Worm (Caenorhabditis elegans) whole organism, L2 larva: ENCODE data around the gene T13C5.6.

Experiments used
- R02D3.7 ChIP-seq: fragments of 150-350 bp; optimal IDR thresholded peaks from 2 replicates; lab custom pipeline; 2014; ENCODE audit warnings: missing biosample characterization, missing genetic modification characterization
- blmp-1 ChIP-seq: sonication (generic microtip); optimal IDR thresholded peaks from 2 replicates; lab custom pipeline; 2017; ENCODE audit warnings: missing genetic modification characterization, mild to moderate bottlenecking, missing compliant biosample characterization, antibody characterized with exemption, moderate library complexity; ENCODE audit not compliant: insufficient read depth
- lin-13 ChIP-seq: fragments of 150-350 bp; optimal IDR thresholded peaks from 2 replicates; lab custom pipeline; 2014; ENCODE audit warnings: missing biosample characterization, missing genetic modification reagents, missing genetic modification characterization
- lin-39 ChIP-seq: fragments of 150-350 bp; optimal IDR thresholded peaks from 2 replicates; lab custom pipeline; 2014; ENCODE audit warnings: missing biosample characterization, missing genetic modification reagents, missing genetic modification characterization
- nhr-77 ChIP-seq: fragments of 150-350 bp; optimal IDR thresholded peaks from 2 replicates; lab custom pipeline; 2014; ENCODE audit warnings: missing biosample characterization, missing genetic modification characterization
- snpc-4 ChIP-seq: fragments of 150-350 bp; optimal IDR thresholded peaks from 2 replicates; lab custom pipeline; 2014; ENCODE audit warnings: missing biosample characterization, missing genetic modification characterization
- ztf-11 ChIP-seq: sonication (generic microtip); optimal IDR thresholded peaks from 2 replicates; lab custom pipeline; 2017; ENCODE audit warnings: missing biosample characterization, missing genetic modification characterization

- no peak for TF ChIP-seq blmp-1 (tag; lab: Kevin White, UChicago)
- TF ChIP-seq R02D3.7 (tag; lab: Kevin White, UChicago): no peak
- no peak for TF ChIP-seq lin-13 (GFP tag; lab: Kevin White, UChicago)
- TF ChIP-seq nhr-77 (tag; lab: Kevin White, UChicago): no peak
- TF ChIP-seq ztf-11 (tag; lab: Kevin White, UChicago): no peak
- no peak for TF ChIP-seq lin-39
- TF ChIP-seq snpc-4 (tag; lab: Kevin White, UChicago): no peak
These were observed 13.6 kb upstream of the T13C5.6 start for ce11 chrX:6221097-6221496.
